Fruit fly (Drosophila melanogaster) whole organism, prepupa: ENCODE data around the gene CG9098.

Source experiments
- Blimp-1 ChIP-seq: fragments of 200-800 bp; sonication (Bioruptor generic); optimal IDR thresholded peaks from 3 replicates; lab custom pipeline; 2017; ENCODE audit warnings: missing biosample characterization, missing genetic modification characterization, mild to moderate bottlenecking, moderate library complexity, missing genetic modification reagents
- CG10669 ChIP-seq: fragments of 200-800 bp; sonication (Bioruptor generic); optimal IDR thresholded peaks from 3 replicates; lab custom pipeline; 2018; ENCODE audit warnings: missing biosample characterization, mild to moderate bottlenecking, missing genetic modification characterization, moderate library complexity
- CG11294 ChIP-seq: fragments of 200-800 bp; sonication (Bioruptor generic); IDR thresholded peaks from 2 replicates; pipeline ENCODE4 v1.3.6; 2022; ENCODE audit warnings: missing biosample characterization, missing genetic modification characterization
- CG11762 ChIP-seq: fragments of 200-800 bp; sonication (Bioruptor generic); optimal IDR thresholded peaks from 3 replicates; lab custom pipeline; 2016; ENCODE audit warnings: missing biosample characterization, missing genetic modification characterization; ENCODE audit not compliant: insufficient read depth
- CG11902 ChIP-seq: fragments of 200-800 bp; sonication (Bioruptor generic); optimal IDR thresholded peaks from 3 replicates; lab custom pipeline; 2016; ENCODE audit warnings: missing biosample characterization, missing genetic modification characterization
- CG15336 ChIP-seq: fragments of 200-800 bp; sonication (Bioruptor generic); IDR thresholded peaks from 2 replicates; pipeline ENCODE4 v1.3.6; 2022; ENCODE audit warnings: missing biosample characterization, missing genetic modification characterization
- CG16779 ChIP-seq: fragments of 200-800 bp; sonication (Bioruptor generic); optimal IDR thresholded peaks from 3 replicates; lab custom pipeline; 2017; ENCODE audit warnings: missing biosample characterization, mild to moderate bottlenecking, missing genetic modification characterization
- CG31627 ChIP-seq: fragments of 200-800 bp; sonication (Bioruptor generic); optimal IDR thresholded peaks from 3 replicates; lab custom pipeline; 2016; ENCODE audit warnings: missing biosample characterization, missing genetic modification characterization
- CG32006 ChIP-seq: fragments of 200-800 bp; sonication (Bioruptor generic); optimal IDR thresholded peaks from 3 replicates; lab custom pipeline; 2017; ENCODE audit warnings: missing biosample characterization, mild to moderate bottlenecking, missing genetic modification characterization
- CG34406 ChIP-seq: fragments of 200-800 bp; sonication (Bioruptor generic); optimal IDR thresholded peaks from 3 replicates; lab custom pipeline; 2016; ENCODE audit warnings: missing biosample characterization, missing genetic modification characterization
- CG4318 ChIP-seq: fragments of 200-800 bp; sonication (Bioruptor generic); optimal IDR thresholded peaks from 3 replicates; lab custom pipeline; 2017; ENCODE audit warnings: missing biosample characterization, mild to moderate bottlenecking, missing genetic modification characterization
- CG6163 ChIP-seq: fragments of 200-800 bp; sonication (Bioruptor generic); IDR thresholded peaks from 3 replicates; pipeline ENCODE4 v1.3.6; 2022; ENCODE audit warnings: missing biosample characterization, missing genetic modification characterization
- CG6276 ChIP-seq: fragments of 200-800 bp; sonication (Bioruptor generic); optimal IDR thresholded peaks from 2 replicates; lab custom pipeline; 2017; ENCODE audit warnings: missing biosample characterization, mild to moderate bottlenecking, missing genetic modification characterization
- CG6792 ChIP-seq: fragments of 200-800 bp; sonication (Bioruptor generic); optimal IDR thresholded peaks from 3 replicates; lab custom pipeline; 2016; ENCODE audit warnings: missing biosample characterization, missing genetic modification characterization
- CG6808 ChIP-seq: fragments of 200-800 bp; sonication (Bioruptor generic); optimal IDR thresholded peaks from 3 replicates; lab custom pipeline; 2017; ENCODE audit warnings: missing biosample characterization, missing genetic modification characterization, mild to moderate bottlenecking, moderate library complexity, missing genetic modification reagents
- CG6854 ChIP-seq: fragments of 200-800 bp; sonication (Bioruptor generic); optimal IDR thresholded peaks from 2 replicates; lab custom pipeline; 2017; ENCODE audit warnings: missing biosample characterization, mild to moderate bottlenecking, missing genetic modification characterization
- CG7368 ChIP-seq: fragments of 200-800 bp; sonication (Bioruptor generic); optimal IDR thresholded peaks from 3 replicates; lab custom pipeline; 2016; ENCODE audit warnings: missing biosample characterization, missing genetic modification characterization
- CG8119 ChIP-seq: fragments of 200-800 bp; sonication (Bioruptor generic); IDR thresholded peaks from 3 replicates; pipeline ENCODE4 v1.3.6; 2022; ENCODE audit warnings: missing biosample characterization, missing genetic modification characterization
- CG8319 ChIP-seq: fragments of 200-800 bp; sonication (Bioruptor generic); optimal IDR thresholded peaks from 3 replicates; lab custom pipeline; 2016; ENCODE audit warnings: missing biosample characterization, missing genetic modification characterization
- CG8632 ChIP-seq: fragments of 200-800 bp; sonication (Bioruptor generic); optimal IDR thresholded peaks from 3 replicates; lab custom pipeline; 2016; ENCODE audit warnings: missing biosample characterization, missing genetic modification characterization
- Eip75B ChIP-seq: fragments of 200-800 bp; sonication (Bioruptor generic); optimal IDR thresholded peaks from 3 replicates; lab custom pipeline; 2016; ENCODE audit warnings: missing biosample characterization, missing genetic modification characterization
- Eip78C ChIP-seq: fragments of 200-800 bp; sonication (Bioruptor generic); peaks from one replicate; lab custom pipeline; 2016; ENCODE audit warnings: missing biosample characterization, missing genetic modification characterization
- Eip93F ChIP-seq: fragments of 200-800 bp; sonication (Bioruptor generic); optimal IDR thresholded peaks from 2 replicates; lab custom pipeline; 2016; ENCODE audit warnings: missing biosample characterization, mild to moderate bottlenecking, missing genetic modification characterization
- Ets21C ChIP-seq: fragments of 200-800 bp; sonication (Bioruptor generic); optimal IDR thresholded peaks from 3 replicates; lab custom pipeline; 2016; ENCODE audit warnings: missing biosample characterization, missing genetic modification characterization
- Ets96B ChIP-seq: fragments of 200-800 bp; optimal IDR thresholded peaks from 2 replicates; lab custom pipeline; 2019; ENCODE audit warnings: missing biosample characterization, mild to moderate bottlenecking, missing genetic modification characterization, moderate library complexity
- Gug ChIP-seq: fragments of 200-800 bp; sonication (Bioruptor generic); IDR thresholded peaks from 2 replicates; pipeline ENCODE4 v1.3.6; 2022; ENCODE audit warnings: missing biosample characterization, missing genetic modification characterization
- Hr38 ChIP-seq: sonication (Bioruptor generic); optimal IDR thresholded peaks from 2 replicates; lab custom pipeline; 2016; ENCODE audit warnings: missing biosample characterization, missing genetic modification characterization
- Hr39 ChIP-seq: fragments of 200-800 bp; sonication (Bioruptor generic); optimal IDR thresholded peaks from 2 replicates; lab custom pipeline; 2016; ENCODE audit warnings: missing biosample characterization, missing genetic modification characterization
- Hr4 ChIP-seq: fragments of 200-800 bp; sonication (Bioruptor generic); optimal IDR thresholded peaks from 3 replicates; lab custom pipeline; 2016; ENCODE audit warnings: missing biosample characterization, missing genetic modification characterization
- Lpt ChIP-seq: fragments of 200-800 bp; sonication (Bioruptor generic); optimal IDR thresholded peaks from 3 replicates; lab custom pipeline; 2016; ENCODE audit warnings: missing biosample characterization, missing genetic modification characterization
- Met ChIP-seq: fragments of 200-800 bp; sonication (Bioruptor generic); optimal IDR thresholded peaks from 3 replicates; lab custom pipeline; 2016; ENCODE audit warnings: missing biosample characterization, missing genetic modification characterization
- OdsH ChIP-seq: fragments of 200-800 bp; sonication (Bioruptor generic); optimal IDR thresholded peaks from 3 replicates; lab custom pipeline; 2016; ENCODE audit warnings: missing biosample characterization, missing genetic modification characterization
- Sox102F ChIP-seq: fragments of 200-800 bp; sonication (Bioruptor generic); optimal IDR thresholded peaks from 2 replicates; lab custom pipeline; 2016; ENCODE audit warnings: missing biosample characterization, mild to moderate bottlenecking, missing genetic modification characterization
- Sox15 ChIP-seq: fragments of 200-800 bp; sonication (Bioruptor generic); optimal IDR thresholded peaks from 3 replicates; lab custom pipeline; 2016; ENCODE audit warnings: missing biosample characterization, missing genetic modification characterization
- achi ChIP-seq: fragments of 200-800 bp; sonication (Bioruptor generic); optimal IDR thresholded peaks from 3 replicates; lab custom pipeline; 2016; ENCODE audit warnings: missing biosample characterization, missing genetic modification characterization
- acj6 ChIP-seq: fragments of 200-800 bp; sonication (Bioruptor generic); optimal IDR thresholded peaks from 3 replicates; lab custom pipeline; 2016; ENCODE audit warnings: missing biosample characterization, missing genetic modification characterization
- cyc ChIP-seq: fragments of 200-800 bp; sonication (Bioruptor generic); optimal IDR thresholded peaks from 3 replicates; lab custom pipeline; 2016; ENCODE audit warnings: missing biosample characterization, missing genetic modification characterization
- dac ChIP-seq: fragments of 200-800 bp; sonication (Bioruptor generic); optimal IDR thresholded peaks from 2 replicates; lab custom pipeline; 2017; ENCODE audit warnings: missing biosample characterization, mild to moderate bottlenecking, missing genetic modification characterization
- dsx ChIP-seq: fragments of 200-800 bp; optimal IDR thresholded peaks from 3 replicates; lab custom pipeline; 2019; ENCODE audit warnings: missing biosample characterization, mild to moderate bottlenecking, missing genetic modification characterization, moderate library complexity; ENCODE audit not compliant: poor library complexity, severe bottlenecking
- eg ChIP-seq: fragments of 200-800 bp; sonication (Bioruptor generic); IDR thresholded peaks from 3 replicates; pipeline ENCODE4 v1.3.6; 2022; ENCODE audit warnings: missing biosample characterization, missing genetic modification characterization
- esn ChIP-seq: fragments of 200-800 bp; sonication (Bioruptor generic); optimal IDR thresholded peaks from 2 replicates; lab custom pipeline; 2016; ENCODE audit warnings: missing biosample characterization, mild to moderate bottlenecking, missing genetic modification characterization, moderate library complexity
- fkh ChIP-seq: fragments of 200-800 bp; sonication (Bioruptor generic); optimal IDR thresholded peaks from 3 replicates; lab custom pipeline; 2017; ENCODE audit warnings: missing biosample characterization, mild to moderate bottlenecking, missing genetic modification characterization, moderate library complexity
- lz ChIP-seq: fragments of 200-800 bp; sonication (Bioruptor generic); optimal IDR thresholded peaks from 3 replicates; lab custom pipeline; 2016; ENCODE audit warnings: missing biosample characterization, missing genetic modification characterization
- net ChIP-seq: fragments of 200-800 bp; sonication (Bioruptor generic); optimal IDR thresholded peaks from 3 replicates; lab custom pipeline; 2016; ENCODE audit warnings: missing biosample characterization, missing genetic modification characterization
- salr ChIP-seq, 2 experiments: fragments of 200-800 bp; sonication (Bioruptor generic); optimal IDR thresholded peaks; 3 replicates each; lab custom pipeline; 2016 to 2018; ENCODE audit warnings: missing biosample characterization in 2 of 2, missing genetic modification characterization in 2 of 2, mild to moderate bottlenecking in 1 of 2
- spab ChIP-seq: fragments of 200-800 bp; sonication (Bioruptor generic); optimal IDR thresholded peaks from 2 replicates; lab custom pipeline; 2017; ENCODE audit warnings: missing biosample characterization, mild to moderate bottlenecking, missing genetic modification characterization, missing genetic modification reagents
- ss ChIP-seq, 2 experiments: fragments of 200-800 bp; sonication (Bioruptor generic); optimal IDR thresholded peaks; 2 replicates in 1 of 2; 3 replicates in 1 of 2; lab custom pipeline; 2017 to 2018; ENCODE audit warnings: mild to moderate bottlenecking in 2 of 2, missing biosample characterization in 2 of 2, missing genetic modification characterization in 2 of 2, moderate library complexity in 1 of 2
- svp ChIP-seq: fragments of 200-800 bp; sonication (Bioruptor generic); peaks from one replicate; lab custom pipeline; 2016; ENCODE audit warnings: missing biosample characterization, missing genetic modification characterization
- topi ChIP-seq: fragments of 200-800 bp; sonication (Bioruptor generic); optimal IDR thresholded peaks from 3 replicates; lab custom pipeline; 2016; ENCODE audit warnings: missing biosample characterization, missing genetic modification characterization

CG9098 gene

dm6 chr2L:6024345-6024907 is 12.3 kb upstream of the CG9098 start, which contains the start of gene CG9107:
Gene CG9107 (minus strand): TSS chr2L:6024539.
- TF ChIP-seq Eip75B, result no peak
- peak; percentile 100 for TF ChIP-seq CG6808 (GFP tag; lab: Kevin White, UChicago)
- TF ChIP-seq CG6163 (GFP tag; lab: Robert Waterston, UW), result no peak
- no peak for TF ChIP-seq CG11762 (GFP tag; lab: Kevin White, UChicago)
- TF ChIP-seq fkh, result peak; percentile 78
- TF ChIP-seq Lpt, result no peak
- no peak for TF ChIP-seq Met (GFP tag; lab: Kevin White, UChicago)

DNA sequence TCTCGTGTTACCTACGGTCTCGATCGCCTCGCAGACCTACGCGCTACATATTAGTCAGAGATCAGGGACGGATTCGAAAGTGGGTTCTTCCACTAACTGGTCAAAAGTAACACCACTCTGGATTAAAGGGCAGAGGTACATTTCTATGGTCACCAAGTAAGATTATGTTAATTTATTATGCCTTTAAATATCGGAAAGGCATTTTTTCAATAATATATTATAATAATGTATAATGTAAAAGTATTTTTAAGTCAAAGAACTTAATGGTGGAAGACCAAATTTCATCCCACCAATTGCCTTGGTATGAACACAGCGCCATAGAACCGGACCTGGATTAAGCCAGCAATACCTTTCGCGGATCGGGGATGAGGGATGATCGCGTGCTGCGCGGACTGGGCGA is 10.7 kb upstream of the CG9098 start:
- TF ChIP-seq CG7368 (peak; percentile 10), CG32006 (GFP tag; lab: Kevin White, UChicago) (peak; percentile 63), CG11902 (peak; percentile 78), CG11762 (GFP tag; lab: Kevin White, UChicago) (peak; percentile 33), CG6854 (peak; percentile 5), spab (GFP tag; lab: Kevin White, UChicago) (peak; percentile 73), Ets21C (GFP tag; lab: Kevin White, UChicago) (no peak), Lpt (peak; percentile 38), cyc (GFP tag; lab: Kevin White, UChicago) (peak; percentile 64), dsx (peak; percentile 89), esn (peak; percentile 33), Hr39 (GFP tag; lab: Kevin White, UChicago) (peak; percentile 27), Sox15 (GFP tag; lab: Kevin White, UChicago) (peak; percentile 58), CG8119 (GFP tag; lab: Robert Waterston, UW) (no peak), CG4318 (GFP tag; lab: Kevin White, UChicago) (no peak), salr (GFP tag; optimal IDR thresholded peaks at IDR 0.05; lab: Kevin White, UChicago) (peak; percentile 9 to 27), topi (GFP tag; lab: Kevin White, UChicago) (peak; percentile 60), CG31627 (GFP tag; lab: Kevin White, UChicago) (peak; percentile 42), CG11294 (no peak), fkh (no peak), Gug (peak; percentile 20; the same call in 1 of the 2 replicates), lz (GFP tag; lab: Kevin White, UChicago) (peak; percentile 56), acj6 (GFP tag; lab: Kevin White, UChicago) (peak; percentile 79), Blimp-1 (peak; percentile 56), Hr4 (GFP tag; lab: Kevin White, UChicago) (peak; percentile 29), OdsH (GFP tag; lab: Kevin White, UChicago) (peak; percentile 22), CG15336 (GFP tag; lab: Robert Waterston, UW) (no peak), eg (GFP tag; lab: Robert Waterston, UW) (0 out of 3 replicates have a peak, but pooled peaks have one; percentile 28), dac (GFP tag; lab: Kevin White, UChicago) (no peak), CG8632 (peak; percentile 51), Eip78C (GFP tag; lab: Kevin White, UChicago) (peak; percentile 92), CG8319 (GFP tag; lab: Kevin White, UChicago) (peak; percentile 55), Eip93F (peak; percentile 15), svp (GFP tag; lab: Kevin White, UChicago) (peak; percentile 86), Ets96B (tag; lab: Kevin White, UChicago) (peak; percentile 80), CG6792 (peak; percentile 54), Hr38 (GFP tag; lab: Kevin White, UChicago) (no peak), CG34406 (GFP tag; lab: Kevin White, UChicago) (peak; percentile 61), net (GFP tag; lab: Kevin White, UChicago) (peak; percentile 32), Sox102F (GFP tag; lab: Kevin White, UChicago) (peak; percentile 40), CG6808 (GFP tag; lab: Kevin White, UChicago) (peak; percentile 73), CG6276 (GFP tag; lab: Kevin White, UChicago) (peak; percentile 37), ss (GFP tag; optimal IDR thresholded peaks at IDR 0.05; lab: Kevin White, UChicago) (peak; percentile 85 to 89), achi (GFP tag; lab: Kevin White, UChicago) (peak; percentile 75), CG10669 (peak; percentile 73), CG16779 (tag; lab: Kevin White, UChicago) (peak; percentile 27)
